Worm (Caenorhabditis elegans): Measurements from ENCODE around the gene C27F2.6.

- TF ChIP-seq dao-5 (tag; optimal IDR thresholded peaks at IDR 0.05) (no peak), W03F9.2 (tag; optimal IDR thresholded peaks at IDR 0.05) (no peak)
These were observed 28.5 kb upstream of the C27F2.6 start, which contains the start of gene R144.11 for ce11 chrIII:5008730-5009129.

Measured in whole organism, L4/young adult.